Worm (Caenorhabditis elegans) whole organism, young adult: ENCODE data around the gene mtre-1.

Experiments used
- C06A6.2 ChIP-seq: fragments of 200-800 bp; sonication (Bioruptor generic); conservative IDR thresholded peaks from 2 replicates; pipeline ENCODE4 v1.3.6; 2022; ENCODE audit warnings: missing genetic modification characterization, missing compliant biosample characterization
- bed-2 ChIP-seq: fragments of 200-800 bp; sonication (Bioruptor generic); IDR thresholded peaks from 2 replicates; pipeline ENCODE4 v1.3.6; 2022; ENCODE audit warnings: missing genetic modification reagents, missing genetic modification characterization, missing compliant biosample characterization
- ceh-27 ChIP-seq: fragments of 200-800 bp; sonication (Bioruptor generic); optimal IDR thresholded peaks from 2 replicates; lab custom pipeline; 2018; ENCODE audit warnings: mild to moderate bottlenecking, missing genetic modification characterization, moderate library complexity, missing compliant biosample characterization
- hlh-12 ChIP-seq: sonication (generic microtip); optimal IDR thresholded peaks from 2 replicates; lab custom pipeline; 2016; ENCODE audit warnings: missing genetic modification characterization, missing compliant biosample characterization
- lsl-1 ChIP-seq: fragments of 200-800 bp; sonication (Bioruptor generic); optimal IDR thresholded peaks from 2 replicates; lab custom pipeline; 2018; ENCODE audit warnings: mild to moderate bottlenecking, missing genetic modification characterization, moderate library complexity, missing compliant biosample characterization
- nhr-90 ChIP-seq: sonication (generic microtip); optimal IDR thresholded peaks from 2 replicates; lab custom pipeline; 2016; ENCODE audit warnings: missing genotype, mild to moderate bottlenecking, missing genetic modification characterization, missing compliant biosample characterization
- pha-4 ChIP-seq: fragments of 150-350 bp; sonication (generic microtip); optimal IDR thresholded peaks from 2 replicates; lab custom pipeline; 2014; ENCODE audit warnings: missing biosample characterization, missing genetic modification reagents, missing genetic modification characterization

DNA sequence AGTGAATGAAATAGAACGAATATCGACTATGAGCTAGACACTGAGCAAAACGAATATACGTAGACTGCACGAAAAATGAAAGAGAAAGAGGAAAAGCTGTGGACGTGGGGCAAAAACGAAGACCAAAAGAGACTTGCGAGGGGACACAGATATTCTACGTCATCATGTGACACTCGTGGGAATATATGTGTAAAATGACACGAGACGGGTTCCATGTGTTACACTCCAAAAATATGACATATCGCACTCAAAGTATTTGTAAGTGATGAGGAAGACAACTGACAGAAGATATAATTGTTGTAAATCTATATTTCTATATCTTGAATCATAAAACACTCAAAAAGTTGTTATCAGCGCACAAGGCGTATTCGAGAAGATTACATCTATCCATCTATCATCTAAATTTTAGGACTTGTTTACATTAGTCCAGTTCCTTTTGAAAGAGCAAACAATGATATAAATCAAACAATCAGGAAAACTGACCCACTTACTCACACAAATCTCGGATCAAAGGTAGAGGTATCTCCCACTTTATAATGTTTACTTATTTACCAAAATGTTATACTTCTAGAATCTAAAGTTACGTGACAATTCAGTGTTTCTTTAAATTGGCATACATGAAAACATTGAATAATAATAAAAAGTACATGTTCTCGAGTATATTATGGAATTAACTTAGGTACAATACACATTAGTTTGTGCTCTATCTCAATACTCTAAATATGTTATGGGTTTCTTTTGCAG, 21.6 kb upstream of the mtre-1 start:
- no peak for TF ChIP-seq nhr-90
- no peak for TF ChIP-seq pha-4 (tag; lab: Kevin White, UChicago)
- no peak for TF ChIP-seq ceh-27 (GFP tag; lab: Kevin White, UChicago)
- TF ChIP-seq lsl-1 = no peak
- no peak for TF ChIP-seq hlh-12
- no peak for TF ChIP-seq C06A6.2 (GFP tag; lab: Robert Waterston, UW)
- no peak for TF ChIP-seq bed-2 (GFP tag; lab: Robert Waterston, UW)
